Worm (Caenorhabditis elegans) whole organism, mixed stage, embryonic: ENCODE data around the gene daf-18.

Experiments used
- ces-1 ChIP-seq: fragments of 150-350 bp; optimal IDR thresholded peaks from 2 replicates; lab custom pipeline; 2014; ENCODE audit warnings: missing biosample characterization, missing genetic modification reagents, missing genetic modification characterization
- drap-1 ChIP-seq: fragments of 200-800 bp; sonication (Bioruptor generic); optimal IDR thresholded peaks from 3 replicates; lab custom pipeline; 2018; ENCODE audit warnings: mild to moderate bottlenecking, missing genetic modification characterization, missing compliant biosample characterization
- elt-3 ChIP-seq: fragments of 150-350 bp; optimal IDR thresholded peaks from 2 replicates; lab custom pipeline; 2014; ENCODE audit warnings: missing biosample characterization, missing genetic modification characterization
- lin-13 ChIP-seq: fragments of 150-350 bp; optimal IDR thresholded peaks from 2 replicates; lab custom pipeline; 2014; ENCODE audit warnings: missing biosample characterization, missing genetic modification characterization
- lsy-2 ChIP-seq: fragments of 150-350 bp; optimal IDR thresholded peaks from 2 replicates; lab custom pipeline; 2014; ENCODE audit warnings: missing biosample characterization, missing genetic modification characterization
- mab-5 ChIP-seq: fragments of 150-350 bp; optimal IDR thresholded peaks from 2 replicates; lab custom pipeline; 2014; ENCODE audit warnings: missing biosample characterization, missing genetic modification characterization
- nhr-12 ChIP-seq: fragments of 150-350 bp; optimal IDR thresholded peaks from 2 replicates; lab custom pipeline; 2014; ENCODE audit warnings: missing biosample characterization, missing genetic modification characterization
- nhr-237 ChIP-seq: fragments of 150-350 bp; optimal IDR thresholded peaks from 2 replicates; lab custom pipeline; 2014; ENCODE audit warnings: missing biosample characterization, missing genetic modification characterization
- nhr-28 ChIP-seq: fragments of 150-350 bp; optimal IDR thresholded peaks from 2 replicates; lab custom pipeline; 2014; ENCODE audit warnings: missing biosample characterization, missing genetic modification characterization
- sptf-1 ChIP-seq: sonication (generic microtip); optimal IDR thresholded peaks from 2 replicates; lab custom pipeline; 2017; ENCODE audit warnings: mild to moderate bottlenecking, missing genetic modification characterization, moderate library complexity, missing compliant biosample characterization
- unc-62 ChIP-seq: fragments of 150-350 bp; optimal IDR thresholded peaks from 2 replicates; lab custom pipeline; 2014; ENCODE audit warnings: missing biosample characterization, missing genetic modification reagents, missing genetic modification characterization
- zip-8 ChIP-seq: fragments of 150-350 bp; optimal IDR thresholded peaks from 2 replicates; lab custom pipeline; 2014; ENCODE audit warnings: missing biosample characterization, missing genetic modification characterization
- ztf-11 ChIP-seq: fragments of 150-350 bp; optimal IDR thresholded peaks from 2 replicates; lab custom pipeline; 2014; ENCODE audit warnings: missing biosample characterization, missing genetic modification characterization

DNA sequence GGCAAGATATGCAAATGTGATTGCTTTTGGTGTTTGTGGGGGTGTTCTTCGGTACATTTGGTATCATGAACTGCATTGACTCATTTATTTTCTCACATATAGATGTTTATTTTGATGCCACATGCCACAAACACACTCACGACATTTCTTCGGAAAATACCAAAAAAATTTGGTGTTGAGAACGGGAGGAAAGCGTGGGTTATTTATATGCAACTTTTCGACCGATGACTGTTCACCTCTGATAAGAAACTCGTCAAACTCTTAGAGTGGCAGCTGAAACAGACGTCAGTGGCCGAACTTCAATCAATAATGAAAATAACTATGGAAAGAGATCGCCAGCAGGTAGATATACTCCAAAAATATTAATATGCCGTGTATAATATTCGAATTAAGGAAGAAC, 46.6 kb downstream of the daf-18 start:
- no peak for TF ChIP-seq elt-3 (tag; lab: Kevin White, UChicago)
- TF ChIP-seq ces-1, result no peak
- TF ChIP-seq lin-13 (tag; lab: Kevin White, UChicago), result no peak
- TF ChIP-seq nhr-237 (tag; lab: Kevin White, UChicago), result no peak
- no peak for TF ChIP-seq nhr-28 (tag; lab: Kevin White, UChicago)
- no peak for TF ChIP-seq mab-5
- no peak for TF ChIP-seq lsy-2 (tag; lab: Kevin White, UChicago)
- TF ChIP-seq drap-1 (GFP tag; lab: Kevin White, UChicago), result no peak
- no peak for TF ChIP-seq sptf-1 (tag; lab: Kevin White, UChicago)
- TF ChIP-seq zip-8 (tag; lab: Kevin White, UChicago), result no peak
- no peak for TF ChIP-seq ztf-11 (tag; lab: Kevin White, UChicago)
- TF ChIP-seq unc-62 (GFP tag; lab: Kevin White, UChicago), result no peak
- no peak for TF ChIP-seq nhr-12 (tag; lab: Kevin White, UChicago)
